Fruit fly (Drosophila melanogaster) whole organism, embryonic: ENCODE data around the gene Irbp.

Source experiments
- CG10209 ChIP-seq: fragments of 200-800 bp; sonication (Bioruptor generic); optimal IDR thresholded peaks from 3 replicates; lab custom pipeline; 2017; ENCODE audit warnings: missing biosample characterization, mild to moderate bottlenecking, missing genetic modification characterization, missing genetic modification reagents
- CG10366 ChIP-seq: fragments of 200-800 bp; sonication (Bioruptor generic); IDR thresholded peaks from 2 replicates; pipeline ENCODE4 v1.3.6; 2022; ENCODE audit warnings: missing biosample characterization, missing genetic modification characterization
- CG11093 ChIP-seq: fragments of 200-800 bp; sonication (Bioruptor generic); IDR thresholded peaks from 3 replicates; pipeline ENCODE4 v1.3.6; 2022; ENCODE audit warnings: missing biosample characterization, missing genetic modification characterization
- CG11247 ChIP-seq: fragments of 200-800 bp; sonication (Bioruptor generic); IDR thresholded peaks from 2 replicates; pipeline ENCODE4 v1.3.6; 2022; ENCODE audit warnings: missing biosample characterization, missing genetic modification characterization
- CG12391 ChIP-seq: fragments of 200-800 bp; sonication (Bioruptor generic); optimal IDR thresholded peaks from 3 replicates; lab custom pipeline; 2018; ENCODE audit warnings: missing biosample characterization, mild to moderate bottlenecking, missing genetic modification characterization, moderate library complexity
- CG13775 ChIP-seq: fragments of 200-800 bp; sonication (Bioruptor generic); optimal IDR thresholded peaks from 3 replicates; lab custom pipeline; 2017; ENCODE audit warnings: missing biosample characterization, mild to moderate bottlenecking, missing genetic modification characterization
- CG14014 ChIP-seq: fragments of 200-800 bp; sonication (Bioruptor generic); IDR thresholded peaks from 2 replicates; pipeline ENCODE4 v1.3.6; 2022; ENCODE audit warnings: missing biosample characterization, missing genetic modification characterization
- CG14050 ChIP-seq: fragments of 200-800 bp; sonication (Bioruptor generic); IDR thresholded peaks from 3 replicates; pipeline ENCODE4 v1.3.6; 2022; ENCODE audit warnings: missing biosample characterization, missing genetic modification characterization
- CG1602 ChIP-seq: fragments of 200-800 bp; sonication (Bioruptor generic); optimal IDR thresholded peaks from 3 replicates; lab custom pipeline; 2016; ENCODE audit warnings: missing biosample characterization, missing genetic modification characterization
- CG17361 ChIP-seq: fragments of 200-800 bp; sonication (Bioruptor generic); IDR thresholded peaks from 3 replicates; pipeline ENCODE4 v1.3.6; 2022; ENCODE audit warnings: missing biosample characterization, missing genetic modification characterization
- CG17385 ChIP-seq: fragments of 200-800 bp; sonication (Bioruptor generic); optimal IDR thresholded peaks from 3 replicates; lab custom pipeline; 2018; ENCODE audit warnings: missing biosample characterization, mild to moderate bottlenecking, missing genetic modification characterization
- CG3065 ChIP-seq: fragments of 200-800 bp; sonication (Bioruptor generic); optimal IDR thresholded peaks from 2 replicates; lab custom pipeline; 2016; ENCODE audit warnings: missing biosample characterization, missing genetic modification characterization
- CG33213 ChIP-seq: fragments of 200-800 bp; sonication (Bioruptor generic); optimal IDR thresholded peaks from 3 replicates; lab custom pipeline; 2016; ENCODE audit warnings: missing biosample characterization, missing genetic modification characterization
- CG42726 ChIP-seq: fragments of 200-800 bp; sonication (Bioruptor generic); IDR thresholded peaks from 2 replicates; pipeline ENCODE4 v1.3.6; 2022; ENCODE audit warnings: missing biosample characterization, missing genetic modification characterization; ENCODE audit not compliant: partially characterized antibody
- CG4820 ChIP-seq: fragments of 200-800 bp; sonication (Bioruptor generic); optimal IDR thresholded peaks from 3 replicates; lab custom pipeline; 2016; ENCODE audit warnings: missing biosample characterization, missing genetic modification characterization
- CG6854 ChIP-seq: fragments of 200-800 bp; sonication (Bioruptor generic); optimal IDR thresholded peaks from 3 replicates; lab custom pipeline; 2017; ENCODE audit warnings: missing biosample characterization, mild to moderate bottlenecking, missing genetic modification characterization
- CG7786 ChIP-seq: fragments of 200-800 bp; sonication (Bioruptor generic); optimal IDR thresholded peaks from 2 replicates; lab custom pipeline; 2016; ENCODE audit warnings: missing biosample characterization, missing genetic modification characterization
- CG8388 ChIP-seq: fragments of 200-800 bp; sonication (Bioruptor generic); optimal IDR thresholded peaks from 2 replicates; lab custom pipeline; 2019; ENCODE audit warnings: missing biosample characterization, mild to moderate bottlenecking, missing genetic modification characterization, moderate library complexity
- CG9437 ChIP-seq: fragments of 200-800 bp; sonication (Bioruptor generic); optimal IDR thresholded peaks from 2 replicates; lab custom pipeline; 2018; ENCODE audit warnings: missing biosample characterization, mild to moderate bottlenecking, missing genetic modification characterization
- CTCF ChIP-seq: fragments of 200-800 bp; sonication (Bioruptor generic); optimal IDR thresholded peaks from 2 replicates; lab custom pipeline; 2017; ENCODE audit warnings: missing biosample characterization, mild to moderate bottlenecking, missing genetic modification characterization, moderate library complexity
- CoRest ChIP-seq: fragments of 200-800 bp; sonication (Bioruptor generic); optimal IDR thresholded peaks from 3 replicates; lab custom pipeline; 2018; ENCODE audit warnings: missing biosample characterization, mild to moderate bottlenecking, missing genetic modification characterization, moderate library complexity
- H15 ChIP-seq: fragments of 200-800 bp; sonication (Bioruptor generic); IDR thresholded peaks from 3 replicates; pipeline ENCODE4 v1.3.6; 2022; ENCODE audit warnings: missing biosample characterization, missing genetic modification characterization
- HHEX ChIP-seq: fragments of 200-800 bp; sonication (Bioruptor generic); optimal IDR thresholded peaks from 3 replicates; lab custom pipeline; 2017; ENCODE audit warnings: missing biosample characterization, mild to moderate bottlenecking, missing genetic modification characterization, missing genetic modification reagents
- Jarid2 ChIP-seq: fragments of 200-800 bp; sonication (Bioruptor generic); optimal IDR thresholded peaks from 3 replicates; lab custom pipeline; 2017; ENCODE audit warnings: mild to moderate bottlenecking, missing biosample characterization, missing genetic modification reagents, missing genetic modification characterization
- Mad ChIP-seq: fragments of 200-800 bp; sonication (Bioruptor generic); optimal IDR thresholded peaks from 2 replicates; lab custom pipeline; 2016; ENCODE audit warnings: missing biosample characterization, missing genetic modification characterization
- NfI ChIP-seq: fragments of 200-800 bp; sonication (Bioruptor generic); optimal IDR thresholded peaks from 3 replicates; lab custom pipeline; 2018; ENCODE audit warnings: missing biosample characterization, mild to moderate bottlenecking, missing genetic modification characterization, moderate library complexity
- Ptx1 ChIP-seq: fragments of 200-800 bp; sonication (Bioruptor generic); IDR thresholded peaks from 2 replicates; pipeline ENCODE4 v1.3.6; 2022; ENCODE audit warnings: missing biosample characterization, missing genetic modification characterization
- Ravus ChIP-seq: fragments of 200-800 bp; sonication (Bioruptor generic); IDR thresholded peaks from 2 replicates; pipeline ENCODE4 v1.3.6; 2022; ENCODE audit warnings: missing biosample characterization, missing genetic modification characterization
- Sin3A ChIP-seq: fragments of >200 bp; optimal IDR thresholded peaks from 2 replicates; lab custom pipeline; 2018
- Ssrp ChIP-seq: fragments of 200-800 bp; sonication (Bioruptor generic); optimal IDR thresholded peaks from 2 replicates; lab custom pipeline; 2018; ENCODE audit warnings: missing biosample characterization, mild to moderate bottlenecking, missing genetic modification characterization, moderate library complexity
- ab ChIP-seq: fragments of 200-800 bp; sonication (Bioruptor generic); optimal IDR thresholded peaks from 2 replicates; lab custom pipeline; 2016; ENCODE audit warnings: missing biosample characterization, missing genetic modification characterization
- bcd ChIP-seq: fragments of 200-800 bp; sonication (Bioruptor generic); optimal IDR thresholded peaks from 2 replicates; lab custom pipeline; 2017; ENCODE audit warnings: missing biosample characterization, mild to moderate bottlenecking, missing genetic modification characterization
- chif ChIP-seq, 2 experiments: fragments of 200-800 bp; sonication (Bioruptor generic); optimal IDR thresholded peaks; 3 replicates each; lab custom pipeline; 2016; ENCODE audit warnings: missing biosample characterization in 2 of 2, missing genetic modification characterization in 2 of 2
- crp ChIP-seq, 2 experiments: fragments of 200-800 bp; sonication (Bioruptor generic); optimal IDR thresholded peaks; 2 replicates in 1 of 2; 3 replicates in 1 of 2; lab custom pipeline; 2017; ENCODE audit warnings: missing biosample characterization in 2 of 2, missing genetic modification characterization in 2 of 2, mild to moderate bottlenecking in 1 of 2, moderate library complexity in 1 of 2
- cwo ChIP-seq: fragments of 200-800 bp; sonication (Bioruptor generic); optimal IDR thresholded peaks from 3 replicates; lab custom pipeline; 2017; ENCODE audit warnings: missing biosample characterization, missing genetic modification characterization, mild to moderate bottlenecking, moderate library complexity, missing genetic modification reagents
- dysf ChIP-seq: fragments of 200-800 bp; sonication (Bioruptor generic); IDR thresholded peaks from 3 replicates; pipeline ENCODE4 v1.3.6; 2022; ENCODE audit warnings: missing biosample characterization, missing genetic modification characterization
- eve ChIP-seq, 2 experiments: fragments of >200 bp; optimal IDR thresholded peaks; 2 replicates each; lab custom pipeline; 2017; ENCODE audit warnings: missing biosample characterization in 2 of 2, missing genetic modification characterization in 2 of 2
- gcm ChIP-seq: fragments of 200-800 bp; sonication (Bioruptor generic); optimal IDR thresholded peaks from 2 replicates; lab custom pipeline; 2019; ENCODE audit warnings: missing biosample characterization, mild to moderate bottlenecking, missing genetic modification characterization, moderate library complexity
- insv ChIP-seq, 2 experiments: fragments of 200-800 bp; sonication (Bioruptor generic); optimal IDR thresholded peaks; 3 replicates each; lab custom pipeline; 2016 to 2018; ENCODE audit warnings: missing biosample characterization in 2 of 2, missing genetic modification characterization in 2 of 2
- kay ChIP-seq: fragments of 200-800 bp; sonication (Bioruptor generic); optimal IDR thresholded peaks from 2 replicates; lab custom pipeline; 2016; ENCODE audit warnings: missing biosample characterization, missing genetic modification characterization
- lab ChIP-seq: fragments of 200-800 bp; sonication (Bioruptor generic); optimal IDR thresholded peaks from 3 replicates; lab custom pipeline; 2017; ENCODE audit warnings: missing biosample characterization, missing genetic modification characterization, mild to moderate bottlenecking, moderate library complexity, missing genetic modification reagents
- lilli ChIP-seq: fragments of 200-800 bp; sonication (Bioruptor generic); optimal IDR thresholded peaks from 3 replicates; lab custom pipeline; 2016; ENCODE audit warnings: missing biosample characterization, missing genetic modification characterization
- org-1 ChIP-seq: fragments of 200-800 bp; sonication (Bioruptor generic); optimal IDR thresholded peaks from 2 replicates; lab custom pipeline; 2017; ENCODE audit warnings: missing biosample characterization, missing genetic modification characterization
- otp ChIP-seq: fragments of 200-800 bp; sonication (Bioruptor generic); IDR thresholded peaks from 3 replicates; pipeline ENCODE4, ENCODE4 v1.3.6; 2022; ENCODE audit warnings: missing biosample characterization, missing genetic modification characterization
- sd ChIP-seq: fragments of 200-800 bp; sonication (Bioruptor generic); optimal IDR thresholded peaks from 3 replicates; lab custom pipeline; 2018; ENCODE audit warnings: missing biosample characterization, mild to moderate bottlenecking, missing genetic modification characterization, moderate library complexity
- slou ChIP-seq: fragments of 200-800 bp; sonication (Bioruptor generic); optimal IDR thresholded peaks from 3 replicates; lab custom pipeline; 2016; ENCODE audit warnings: missing biosample characterization, missing genetic modification characterization
- slp2 ChIP-seq: fragments of 200-800 bp; sonication (Bioruptor generic); optimal IDR thresholded peaks from 2 replicates; lab custom pipeline; 2016; ENCODE audit warnings: missing biosample characterization, missing genetic modification characterization
- sqz ChIP-seq: fragments of 200-800 bp; sonication (Bioruptor generic); optimal IDR thresholded peaks from 3 replicates; lab custom pipeline; 2018; ENCODE audit warnings: missing biosample characterization, mild to moderate bottlenecking, missing genetic modification characterization
- unc-4 ChIP-seq: fragments of 200-800 bp; sonication (Bioruptor generic); IDR thresholded peaks from 2 replicates; pipeline ENCODE4 v1.3.6; 2022; ENCODE audit warnings: missing biosample characterization, missing genetic modification characterization; ENCODE audit not compliant: partially characterized antibody
- usp ChIP-seq: fragments of >200 bp; optimal IDR thresholded peaks from 2 replicates; lab custom pipeline; 2017; ENCODE audit warnings: missing biosample characterization, missing genetic modification characterization
- wdn ChIP-seq: fragments of 200-800 bp; sonication (Bioruptor generic); IDR thresholded peaks from 2 replicates; pipeline ENCODE4 v1.3.6; 2022; ENCODE audit warnings: missing biosample characterization, missing genetic modification characterization

The Irbp gene

dm6 chr3R:11454210-11454904 is 44.5 kb downstream of the Irbp start (continued):
- TF ChIP-seq Ptx1 (GFP tag; lab: Robert Waterston, UW) (peak; percentile 74), slp2 (GFP tag; lab: Kevin White, UChicago) (peak; percentile 34), CG4820 (GFP tag; lab: Kevin White, UChicago) (peak; percentile 0), sqz (GFP tag; lab: Kevin White, UChicago) (no peak), Sin3A (no peak), CG42726 (GFP tag; lab: Robert Waterston, UW) (no peak), usp (GFP tag; lab: Kevin White, UChicago) (no peak), CG17361 (GFP tag; lab: Robert Waterston, UW) (peak; percentile 72), lilli (peak; percentile 70), CG33213 (GFP tag; lab: Kevin White, UChicago) (no peak), gcm (GFP tag; lab: Kevin White, UChicago) (no peak), CG14050 (no peak), CG8388 (GFP tag; lab: Kevin White, UChicago) (no peak), slou (GFP tag; lab: Kevin White, UChicago) (peak; percentile 38), sd (tag; lab: Kevin White, UChicago) (peak; percentile 57), otp (GFP tag; lab: Robert Waterston, UW) (no peak), Jarid2 (GFP tag; lab: Kevin White, UChicago) (peak; percentile 15), CG17385 (GFP tag; lab: Kevin White, UChicago) (peak; percentile 13), eve (GFP tag; optimal IDR thresholded peaks at IDR 0.05; lab: Kevin White, UChicago) (no peak), CG13775 (GFP tag; lab: Kevin White, UChicago) (peak; percentile 58), NfI (GFP tag; lab: Kevin White, UChicago) (peak; percentile 59), CG14014 (GFP tag; lab: Robert Waterston, UW) (peak; percentile 57; the same call in 1 of the 2 replicates), lab (GFP tag; lab: Kevin White, UChicago) (peak; percentile 59), unc-4 (no peak), dysf (GFP tag; lab: Robert Waterston, UW) (peak; percentile 77), crp (GFP tag; optimal IDR thresholded peaks at IDR 0.05; lab: Kevin White, UChicago) (peak in 1 of 2 experiments; percentile 4), CG1602 (GFP tag; lab: Kevin White, UChicago) (peak; percentile 29), wdn (GFP tag; lab: Robert Waterston, UW) (peak; percentile 47), bcd (GFP tag; lab: Kevin White, UChicago) (peak; percentile 77), CoRest (tag; lab: Kevin White, UChicago) (peak; percentile 80), Mad (peak; percentile 1), CG11247 (GFP tag; lab: Robert Waterston, UW) (peak; percentile 50; the same call in 1 of the 2 replicates), CG9437 (GFP tag; lab: Kevin White, UChicago) (peak; percentile 41), CTCF (GFP tag; lab: Kevin White, UChicago) (no peak), CG7786 (peak; percentile 49), HHEX (GFP tag; lab: Kevin White, UChicago) (peak; percentile 71), chif (GFP tag; optimal IDR thresholded peaks at IDR 0.05; lab: Kevin White, UChicago) (no peak), CG12391 (peak; percentile 55), Ravus (GFP tag; lab: Robert Waterston, UW) (peak; percentile 1; the same call in 1 of the 2 replicates), CG10209 (GFP tag; lab: Kevin White, UChicago) (peak; percentile 64), insv (GFP tag; optimal IDR thresholded peaks at IDR 0.05; lab: Kevin White, UChicago) (no peak), cwo (GFP tag; lab: Kevin White, UChicago) (peak; percentile 56), CG11093 (GFP tag; lab: Robert Waterston, UW) (no peak), CG6854 (GFP tag; lab: Kevin White, UChicago) (peak; percentile 13), Ssrp (tag; lab: Kevin White, UChicago) (peak; percentile 20), org-1 (peak; percentile 48), kay (GFP tag; lab: Kevin White, UChicago) (peak; percentile 55), CG10366 (GFP tag; lab: Robert Waterston, UW) (peak; percentile 44), ab (GFP tag; lab: Kevin White, UChicago) (peak; percentile 2), CG3065 (GFP tag; lab: Kevin White, UChicago) (no peak), H15 (GFP tag; lab: Robert Waterston, UW) (no peak)
